Fruit fly (Drosophila melanogaster): Measurements from ENCODE around the gene CG7215.

DNA sequence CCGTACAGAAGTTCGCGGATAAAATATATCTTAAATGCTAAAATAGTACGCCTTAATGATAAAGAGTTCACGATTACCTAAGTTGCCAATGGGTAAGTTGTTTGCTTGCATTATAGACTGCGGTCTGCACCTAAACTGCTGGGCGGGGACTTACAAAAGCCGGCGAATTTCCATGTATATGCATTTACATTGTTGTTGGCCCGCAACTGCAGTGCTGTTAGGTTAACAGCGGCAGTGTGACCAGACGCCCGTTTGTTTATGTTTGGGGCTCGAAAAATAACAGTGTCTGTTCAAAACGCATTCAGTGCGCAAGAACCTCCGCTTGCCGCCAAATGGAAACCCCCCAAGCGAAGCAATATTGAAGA lies 32.8 kb upstream of the CG7215 start:
- TF ChIP-seq CG8478 (optimal IDR thresholded peaks at IDR 0.05) = no peak
- no peak for TF ChIP-seq CTCF (optimal IDR thresholded peaks at IDR 0.05)
